Fruit fly (Drosophila melanogaster): ENCODE results near the gene CG5412.
A peak's percentile ranks its signal among the peaks of the same experiment; 100 is the strongest.

The CG5412 gene

DNA sequence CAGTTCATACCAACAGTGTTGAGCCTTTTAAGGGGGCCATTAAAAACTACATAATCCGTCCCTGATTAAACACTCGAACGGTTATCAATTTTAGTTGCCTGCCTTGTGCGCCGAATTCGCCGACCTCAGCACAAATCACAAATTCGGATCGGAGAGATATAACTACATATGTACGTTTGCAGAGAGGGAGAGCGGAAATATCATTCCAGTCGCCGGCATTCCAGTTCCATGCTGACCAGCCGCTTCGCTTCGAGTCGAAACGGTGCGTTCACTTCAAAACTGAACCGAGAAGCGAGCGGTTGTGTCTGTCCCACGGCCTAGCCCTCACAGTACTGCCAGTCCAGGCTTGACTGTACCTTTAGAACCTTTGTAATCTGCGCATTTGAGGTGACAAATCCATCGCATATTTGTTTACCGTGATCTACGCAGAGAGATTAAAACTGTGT is 2.3 kb upstream of the CG5412 start (continued):
- TF ChIP-seq CG14050 (GFP tag; IDR thresholded peaks at IDR 0.05) (no peak), scrt (GFP tag; optimal IDR thresholded peaks at IDR 0.05) (peak; percentile 5), bsh (GFP tag; optimal IDR thresholded peaks at IDR 0.05) (no peak), CG8359 (GFP tag; optimal IDR thresholded peaks at IDR 0.05; ENCODE audit: borderline replicate concordance) (no peak), dan (GFP tag; IDR thresholded peaks at IDR 0.05) (no peak), z (GFP tag; IDR thresholded peaks at IDR 0.05) (no peak), phol (tag; optimal IDR thresholded peaks at IDR 0.05) (no peak), CkIIα-i1 (GFP tag; IDR thresholded peaks at IDR 0.05) (no peak), pzg (GFP tag; optimal IDR thresholded peaks at IDR 0.05) (peak; percentile 12), CG14965 (GFP tag; optimal IDR thresholded peaks at IDR 0.05; ENCODE audit: borderline replicate concordance) (no peak), al (GFP tag; IDR thresholded peaks at IDR 0.05) (no peak), Camta (GFP tag; optimal IDR thresholded peaks at IDR 0.05) (no peak), D (optimal IDR thresholded peaks at IDR 0.05) (no peak), D (GFP tag; optimal IDR thresholded peaks at IDR 0.05) (no peak), en (GFP tag; optimal IDR thresholded peaks at IDR 0.05) (no peak), HmgD (GFP tag; optimal IDR thresholded peaks at IDR 0.05) (no peak), Deaf1 (tag; optimal IDR thresholded peaks at IDR 0.05) (peak; percentile 53), CG12071 (GFP tag; optimal IDR thresholded peaks at IDR 0.05) (peak; percentile 33), esg (GFP tag; conservative IDR thresholded peaks at IDR 0.05) (no peak), CG7357 (GFP tag; IDR thresholded peaks at IDR 0.05) (no peak), CG10274 (GFP tag; optimal IDR thresholded peaks at IDR 0.05) (no peak), CG1529 (GFP tag; optimal IDR thresholded peaks at IDR 0.05) (no peak), slou (GFP tag; optimal IDR thresholded peaks at IDR 0.05) (no peak), CG4404 (GFP tag; IDR thresholded peaks at IDR 0.05) (no peak), oc (tag; optimal IDR thresholded peaks at IDR 0.05) (no peak), CG11093 (GFP tag; IDR thresholded peaks at IDR 0.05) (no peak), CrebB (tag; optimal IDR thresholded peaks at IDR 0.05) (peak; percentile 52), CG4360 (GFP tag; IDR thresholded peaks at IDR 0.05) (peak; percentile 38; the same call in 1 of the 2 replicates), Hsf (GFP tag; optimal IDR thresholded peaks at IDR 0.05) (no peak), klu (GFP tag; IDR thresholded peaks at IDR 0.05) (no peak), hbn (GFP tag; IDR thresholded peaks at IDR 0.05; ENCODE audit: partially characterized antibody) (no peak), Oaz (GFP tag; IDR thresholded peaks at IDR 0.05) (no peak), Awh (GFP tag; IDR thresholded peaks at IDR 0.05) (peak; percentile 67; the same call in 1 of the 2 replicates), Fer3 (tag; optimal IDR thresholded peaks at IDR 0.05) (no peak), ash1 (GFP tag; optimal IDR thresholded peaks at IDR 0.05) (no peak), grau (tag; optimal IDR thresholded peaks at IDR 0.05) (peak; percentile 88), bcd (GFP tag; optimal IDR thresholded peaks at IDR 0.05) (no peak), CG1602 (GFP tag; optimal IDR thresholded peaks at IDR 0.05) (no peak), CG17359 (tag; optimal IDR thresholded peaks at IDR 0.05) (no peak), tna (GFP tag; IDR thresholded peaks at IDR 0.05; ENCODE audit: partially characterized antibody) (0 out of 2 replicates have a peak, but pooled peaks have one; percentile 45), CG32767 (GFP tag; IDR thresholded peaks at IDR 0.05) (no peak), CG18764 (GFP tag; optimal IDR thresholded peaks at IDR 0.05) (no peak), aop (GFP tag; IDR thresholded peaks at IDR 0.05) (no peak), wor (GFP tag; IDR thresholded peaks at IDR 0.05) (no peak), sna (GFP tag; IDR thresholded peaks at IDR 0.05; ENCODE audit: partially characterized antibody) (no peak), CG17912 (GFP tag; optimal IDR thresholded peaks at IDR 0.05) (no peak), lola (GFP tag; optimal IDR thresholded peaks at IDR 0.05) (no peak), CG12299 (tag; optimal IDR thresholded peaks at IDR 0.05) (no peak), ac (GFP tag; optimal IDR thresholded peaks at IDR 0.05) (no peak), HHEX (GFP tag; optimal IDR thresholded peaks at IDR 0.05) (no peak), Hmr (GFP tag; optimal IDR thresholded peaks at IDR 0.05) (peak; percentile 45)

Data from whole organism, embryonic.